Worm (Caenorhabditis elegans): ENCODE measurements around the gene dod-6.

Gene dod-6

DNA sequence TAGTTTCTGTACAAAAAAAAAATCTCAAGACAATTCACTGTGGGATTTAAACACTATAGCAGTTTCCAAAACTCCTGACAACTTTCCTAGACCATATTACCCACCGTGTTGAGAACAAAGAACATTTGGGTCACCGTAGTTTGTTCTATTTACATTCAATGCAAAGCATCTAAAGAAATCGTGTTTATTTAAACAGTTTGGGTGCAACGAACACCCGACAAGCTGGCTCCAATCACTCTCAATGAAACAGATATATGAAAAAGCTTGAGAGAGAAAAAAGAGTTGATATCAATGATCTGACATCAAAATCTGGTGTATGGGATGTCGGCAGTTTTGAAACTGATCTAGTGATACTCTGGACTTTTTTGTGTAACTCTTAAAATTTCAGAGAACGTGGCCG lies 42.5 kb upstream of the dod-6 start:
- TF ChIP-seq T23F11.4 (GFP tag; optimal IDR thresholded peaks at IDR 0.05) (no peak), fkh-6 (tag; optimal IDR thresholded peaks at IDR 0.05) (no peak), unc-55 (GFP tag; optimal IDR thresholded peaks at IDR 0.05) (no peak), ceh-31 (tag; optimal IDR thresholded peaks at IDR 0.05) (no peak), Y22D7AL.16 (tag; optimal IDR thresholded peaks at IDR 0.05) (no peak), pax-1 (tag; optimal IDR thresholded peaks at IDR 0.05) (no peak), ceh-9 (tag; optimal IDR thresholded peaks at IDR 0.05) (no peak), pqm-1 (tag; optimal IDR thresholded peaks at IDR 0.05) (no peak), unc-3 (GFP tag; conservative IDR thresholded peaks at IDR 0.05) (no peak), unc-3 (tag; optimal IDR thresholded peaks at IDR 0.05) (no peak), odd-2 (tag; optimal IDR thresholded peaks at IDR 0.05) (no peak), ceh-6 (GFP tag; optimal IDR thresholded peaks at IDR 0.05) (no peak), ahr-1 (tag; optimal IDR thresholded peaks at IDR 0.05) (no peak), ceh-22 (tag; optimal IDR thresholded peaks at IDR 0.05) (no peak), pha-4 (tag; optimal IDR thresholded peaks at IDR 0.05) (no peak), madf-2 (tag; optimal IDR thresholded peaks at IDR 0.05) (no peak), rnt-1 (tag; optimal IDR thresholded peaks at IDR 0.05) (no peak)

DNA sequence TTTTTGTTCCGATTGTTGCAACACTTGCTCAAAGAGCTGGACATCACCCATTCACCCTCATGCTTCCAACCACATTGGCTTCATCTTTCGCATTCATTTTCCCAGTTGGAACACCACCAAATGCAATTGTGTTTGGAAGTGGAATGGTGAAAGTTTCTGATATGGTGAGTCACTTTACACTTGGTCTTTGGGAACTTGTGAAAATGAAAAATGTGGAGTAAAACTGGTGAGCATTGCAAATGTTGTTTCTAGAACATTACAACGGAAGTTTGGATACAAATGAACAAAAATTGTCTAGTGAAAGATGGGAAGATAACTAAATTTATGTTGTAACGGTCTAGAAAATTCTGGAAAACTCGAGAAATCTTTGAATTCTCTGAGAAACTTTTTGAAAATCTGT lies 41.2 kb upstream of the dod-6 start:
- no peak for TF ChIP-seq elt-4 (tag; optimal IDR thresholded peaks at IDR 0.05)
- TF ChIP-seq ceh-18 (tag; optimal IDR thresholded peaks at IDR 0.05): no peak
- TF ChIP-seq ahr-1 (tag; optimal IDR thresholded peaks at IDR 0.05): no peak
- TF ChIP-seq unc-86 (tag; optimal IDR thresholded peaks at IDR 0.05): no peak
- no peak for TF ChIP-seq hlh-13 (GFP tag; optimal IDR thresholded peaks at IDR 0.05)
- TF ChIP-seq sox-2 (GFP tag; IDR thresholded peaks at IDR 0.05): no peak
- TF ChIP-seq K09A11.1 (tag; optimal IDR thresholded peaks at IDR 0.05; ENCODE audit: insufficient read depth): no peak
- no peak for TF ChIP-seq ceh-45 (GFP tag; IDR thresholded peaks at IDR 0.05)
- TF ChIP-seq ceh-48 (tag; optimal IDR thresholded peaks at IDR 0.05): no peak
- TF ChIP-seq sdc-2 (tag; optimal IDR thresholded peaks at IDR 0.05): no peak
- no peak for TF ChIP-seq tbx-2 (tag; optimal IDR thresholded peaks at IDR 0.05)
- no peak for TF ChIP-seq dve-1 (tag; optimal IDR thresholded peaks at IDR 0.05)
- TF ChIP-seq F13H6.1 (tag; optimal IDR thresholded peaks at IDR 0.05): no peak
- no peak for TF ChIP-seq eyg-1 (tag; optimal IDR thresholded peaks at IDR 0.05)

DNA sequence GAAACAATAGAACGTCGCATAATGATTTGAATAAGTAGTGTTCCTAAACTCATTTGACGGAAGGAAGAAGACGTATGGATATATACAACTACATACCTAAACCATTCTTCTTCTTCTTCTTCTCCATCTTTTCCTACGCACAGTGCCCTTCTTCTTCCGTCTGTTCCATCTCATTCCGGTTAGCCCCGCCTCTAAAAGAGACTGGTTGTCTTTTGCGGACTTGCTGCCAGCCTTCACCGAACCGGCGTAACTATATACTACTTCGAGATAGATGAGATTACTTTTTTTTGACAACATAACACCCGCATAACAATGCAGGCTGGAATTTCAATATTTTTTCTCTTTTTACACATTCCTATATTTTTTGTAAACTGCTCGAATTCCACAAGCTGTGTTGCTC lies 37.1 kb upstream of the dod-6 start, which contains the start of the genes K08E5.5 and mua-3:
TSS of gene K08E5.5 (minus strand) at position 101 of the 400 bp plus-strand sequence.
TSS of gene mua-3 (plus strand) at position 313 of the 400 bp plus-strand sequence.
- no peak for TF ChIP-seq tbx-2 (tag; optimal IDR thresholded peaks at IDR 0.05)
- no peak for TF ChIP-seq nfya-1 (tag; optimal IDR thresholded peaks at IDR 0.05)

DNA sequence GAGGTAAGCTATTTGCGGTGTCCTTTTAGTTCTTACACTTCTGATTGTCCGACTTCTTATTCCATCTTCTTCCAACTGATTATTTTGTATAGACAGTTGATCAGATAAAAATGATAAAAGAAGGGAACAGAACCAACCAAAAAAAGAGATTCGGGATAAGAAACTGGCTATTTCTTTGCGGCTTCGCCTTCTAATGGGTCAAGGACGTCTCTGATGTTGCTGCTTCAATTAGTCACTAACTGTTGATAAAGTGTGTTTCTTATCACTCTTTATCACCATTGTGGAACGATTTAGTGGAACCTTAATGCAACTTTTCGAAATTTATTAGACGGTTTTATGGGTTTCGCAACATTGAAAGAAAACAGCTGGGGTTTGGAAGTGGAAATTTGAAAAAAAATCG lies 27.3 kb upstream of the dod-6 start:
- no peak for TF ChIP-seq ref-2 (tag; optimal IDR thresholded peaks at IDR 0.05)
- TF ChIP-seq che-1 (tag; optimal IDR thresholded peaks at IDR 0.05): no peak
- no peak for TF ChIP-seq ceh-22 (tag; optimal IDR thresholded peaks at IDR 0.05)

DNA sequence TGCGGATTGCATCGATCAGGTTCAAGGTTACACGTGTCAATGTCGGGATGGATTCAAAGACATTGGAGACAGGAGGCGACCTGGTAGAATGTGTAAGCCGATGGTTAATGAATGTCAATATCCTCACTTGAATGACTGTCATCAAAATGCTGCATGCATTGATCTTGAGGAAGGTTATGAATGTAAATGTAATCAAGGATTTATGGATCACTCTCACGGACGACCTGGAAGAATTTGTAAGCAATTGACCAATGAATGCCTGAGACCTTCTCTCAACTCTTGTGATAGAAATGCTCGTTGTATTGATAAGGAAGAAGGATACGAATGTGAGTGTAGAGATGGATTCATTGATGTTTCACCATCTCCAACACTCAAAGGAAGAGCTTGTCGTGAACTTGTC lies 19.5 kb upstream of the dod-6 start:
- TF ChIP-seq sox-4 (tag; optimal IDR thresholded peaks at IDR 0.05): no peak
- no peak for TF ChIP-seq sox-2 (GFP tag; IDR thresholded peaks at IDR 0.05)
- no peak for TF ChIP-seq ceh-22 (tag; optimal IDR thresholded peaks at IDR 0.05)
- TF ChIP-seq tbx-2 (tag; optimal IDR thresholded peaks at IDR 0.05): no peak
- TF ChIP-seq ceh-2 (tag; optimal IDR thresholded peaks at IDR 0.05): no peak
- TF ChIP-seq ceh-18 (tag; optimal IDR thresholded peaks at IDR 0.05): no peak
- TF ChIP-seq lim-6 (tag; optimal IDR thresholded peaks at IDR 0.05): no peak
- TF ChIP-seq ztf-16 (tag; optimal IDR thresholded peaks at IDR 0.05): no peak
- no peak for TF ChIP-seq hlh-13 (GFP tag; optimal IDR thresholded peaks at IDR 0.05)
- no peak for TF ChIP-seq eyg-1 (tag; optimal IDR thresholded peaks at IDR 0.05)
- no peak for TF ChIP-seq ceh-19 (GFP tag; optimal IDR thresholded peaks at IDR 0.05)
- TF ChIP-seq hlh-30 (tag; optimal IDR thresholded peaks at IDR 0.05; ENCODE audit: insufficient read depth): no peak
- no peak for TF ChIP-seq fkh-6 (tag; optimal IDR thresholded peaks at IDR 0.05)
- TF ChIP-seq ceh-14 (tag; optimal IDR thresholded peaks at IDR 0.05): no peak
- no peak for TF ChIP-seq unc-86 (tag; optimal IDR thresholded peaks at IDR 0.05)
- TF ChIP-seq madf-2 (tag; optimal IDR thresholded peaks at IDR 0.05): no peak
- no peak for TF ChIP-seq odd-2 (tag; optimal IDR thresholded peaks at IDR 0.05)
- TF ChIP-seq ama-1 (optimal IDR thresholded peaks at IDR 0.05): no peak
- no peak for TF ChIP-seq ahr-1 (tag; optimal IDR thresholded peaks at IDR 0.05)
